Worm (Caenorhabditis elegans): ENCODE data around the gene C03B1.3.

ce11 chrX:6382930-6383329 is 17.1 kb downstream of the C03B1.3 start:
- TF ChIP-seq repo-1 (tag; optimal IDR thresholded peaks at IDR 0.05) (no peak), him-1 (tag; optimal IDR thresholded peaks at IDR 0.05) (no peak), ama-1 (optimal IDR thresholded peaks at IDR 0.05) (no peak), ama-1 (GFP tag; optimal IDR thresholded peaks at IDR 0.05) (no peak), K12H6.12 (tag; optimal IDR thresholded peaks at IDR 0.05) (no peak), xnd-1 (tag; optimal IDR thresholded peaks at IDR 0.05) (no peak), nfya-2 (GFP tag; IDR thresholded peaks at IDR 0.05) (no peak), sptf-2 (GFP tag; optimal IDR thresholded peaks at IDR 0.05) (no peak), nfya-1 (tag; optimal IDR thresholded peaks at IDR 0.05; ENCODE audit: borderline replicate concordance, insufficient read depth) (no peak)
